Fruit fly (Drosophila melanogaster): ENCODE measurements around the gene CG9396.

Gene CG9396

dm6 chr3R:9550265-9551012 lies 21.0 kb downstream of the CG9396 start (continued):
- TF ChIP-seq CG32772 (GFP tag; IDR thresholded peaks at IDR 0.05) (no peak), Vsx1 (GFP tag; optimal IDR thresholded peaks at IDR 0.05) (no peak), Awh (GFP tag; IDR thresholded peaks at IDR 0.05) (no peak), lbe (GFP tag; optimal IDR thresholded peaks at IDR 0.05) (peak; percentile 12), Blimp-1 (GFP tag; optimal IDR thresholded peaks at IDR 0.05) (peak; percentile 8), CG11695 (GFP tag; IDR thresholded peaks at IDR 0.05) (no peak), nerfin-1 (tag; optimal IDR thresholded peaks at IDR 0.05) (peak; percentile 25), ERR (GFP tag; optimal IDR thresholded peaks at IDR 0.05) (peak; percentile 29), lab (GFP tag; optimal IDR thresholded peaks at IDR 0.05) (peak; percentile 36), CG10543 (GFP tag; optimal IDR thresholded peaks at IDR 0.05) (no peak), corto (GFP tag; optimal IDR thresholded peaks at IDR 0.05) (peak; percentile 42), CG4360 (GFP tag; IDR thresholded peaks at IDR 0.05) (no peak), CG8089 (GFP tag; optimal IDR thresholded peaks at IDR 0.05) (no peak), CG15479 (GFP tag; optimal IDR thresholded peaks at IDR 0.05) (peak; percentile 41), CG13424 (tag; optimal IDR thresholded peaks at IDR 0.05) (peak; percentile 31), Asciz (GFP tag; optimal IDR thresholded peaks at IDR 0.05) (peak; percentile 62), trem (tag; optimal IDR thresholded peaks at IDR 0.05) (peak; percentile 7), grn (GFP tag; optimal IDR thresholded peaks at IDR 0.05) (peak; percentile 50), CG15696 (tag; optimal IDR thresholded peaks at IDR 0.05) (peak; percentile 22), CG5180 (GFP tag; optimal IDR thresholded peaks at IDR 0.05) (peak; percentile 40), CG6683 (GFP tag; optimal IDR thresholded peaks at IDR 0.05) (peak; percentile 19), CG6272 (GFP tag; IDR thresholded peaks at IDR 0.05) (no peak), CG2202 (tag; optimal IDR thresholded peaks at IDR 0.05) (peak; percentile 22), D19A (tag; optimal IDR thresholded peaks at IDR 0.05) (peak; percentile 63), HLHmδ (GFP tag; optimal IDR thresholded peaks at IDR 0.05) (peak; percentile 41), CG17385 (GFP tag; optimal IDR thresholded peaks at IDR 0.05) (peak; percentile 18), Hr78 (GFP tag; optimal IDR thresholded peaks at IDR 0.05) (peak in 1 of 2 experiments; percentile 80), oc (tag; optimal IDR thresholded peaks at IDR 0.05) (peak; percentile 50), sd (tag; optimal IDR thresholded peaks at IDR 0.05) (peak; percentile 61), Meics (GFP tag; optimal IDR thresholded peaks at IDR 0.05) (no peak), CG12391 (tag; optimal IDR thresholded peaks at IDR 0.05) (peak; percentile 8), HHEX (GFP tag; optimal IDR thresholded peaks at IDR 0.05) (no peak), CG12942 (GFP tag; optimal IDR thresholded peaks at IDR 0.05) (no peak), cad (GFP tag; optimal IDR thresholded peaks at IDR 0.05) (peak; percentile 24), CG17568 (GFP tag; optimal IDR thresholded peaks at IDR 0.05) (peak; percentile 22), CG17359 (tag; optimal IDR thresholded peaks at IDR 0.05) (peak; percentile 17), CG7987 (GFP tag; optimal IDR thresholded peaks at IDR 0.05) (peak; percentile 21), Doc2 (GFP tag; IDR thresholded peaks at IDR 0.05) (no peak), Nf-YB (GFP tag; optimal IDR thresholded peaks at IDR 0.05) (no peak), odd (GFP tag; optimal IDR thresholded peaks at IDR 0.05) (peak; percentile 6), btn (GFP tag; optimal IDR thresholded peaks at IDR 0.05) (no peak), CG8290 (GFP tag; optimal IDR thresholded peaks at IDR 0.05) (no peak), CG8290 (tag; optimal IDR thresholded peaks at IDR 0.05) (peak in 1 of 2 experiments; percentile 12), kah (GFP tag; optimal IDR thresholded peaks at IDR 0.05) (peak; percentile 1), ATbp (GFP tag; optimal IDR thresholded peaks at IDR 0.05) (peak; percentile 27), YL-1 (GFP tag; optimal IDR thresholded peaks at IDR 0.05) (no peak), Scr (GFP tag; IDR thresholded peaks at IDR 0.05; ENCODE audit: partially characterized antibody) (no peak), Eip74EF (GFP tag; optimal IDR thresholded peaks at IDR 0.05) (peak; percentile 34 to 39)

Measured in whole organism, embryonic.